Worm (Caenorhabditis elegans) whole organism, L4/young adult: ENCODE results near the gene pept-1.

ENCODE experiments used
- dao-5 ChIP-seq: sonication (generic microtip); optimal IDR thresholded peaks from 2 replicates; lab custom pipeline; 2016; ENCODE audit warnings: missing genotype, missing genetic modification characterization, moderate library complexity, missing compliant biosample characterization
- him-1 ChIP-seq: sonication (generic microtip); optimal IDR thresholded peaks from 2 replicates; lab custom pipeline; 2016; ENCODE audit warnings: missing genotype, missing genetic modification reagents, missing genetic modification characterization, missing compliant biosample characterization

DNA sequence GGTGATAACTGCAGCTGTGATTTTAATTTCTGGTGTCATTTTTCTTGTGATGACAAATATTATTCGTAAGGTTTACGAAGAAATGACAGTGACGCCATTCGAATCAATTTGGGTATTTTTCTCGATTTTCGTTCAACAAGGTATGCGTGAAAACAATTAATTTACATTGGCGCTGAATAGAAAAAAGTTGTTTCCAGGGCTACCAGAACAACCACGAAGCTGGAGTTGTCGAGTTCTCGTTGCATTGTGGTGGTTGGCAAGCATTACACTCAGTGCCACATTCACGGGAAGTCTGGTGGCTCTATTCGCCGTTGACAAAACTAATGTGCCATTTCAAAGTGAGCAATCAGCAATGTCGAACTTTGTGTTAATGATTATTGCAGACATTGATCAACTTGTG lies 51.1 kb downstream of the pept-1 start:
- TF ChIP-seq him-1 (tag; lab: Kevin White, UChicago) = no peak
- no peak for TF ChIP-seq dao-5 (tag; lab: Kevin White, UChicago)
